Fruit fly (Drosophila melanogaster) whole organism, prepupa: ENCODE results near the gene Gr93d.

Experiments
- CG10631 ChIP-seq: fragments of 200-800 bp; sonication (Bioruptor generic); optimal IDR thresholded peaks from 2 replicates; lab custom pipeline; 2016; ENCODE audit warnings: missing biosample characterization, missing genetic modification characterization
- CG10669 ChIP-seq: fragments of 200-800 bp; sonication (Bioruptor generic); optimal IDR thresholded peaks from 3 replicates; lab custom pipeline; 2018; ENCODE audit warnings: missing biosample characterization, mild to moderate bottlenecking, missing genetic modification characterization, moderate library complexity
- CG11294 ChIP-seq: fragments of 200-800 bp; sonication (Bioruptor generic); IDR thresholded peaks from 2 replicates; pipeline ENCODE4 v1.3.6; 2022; ENCODE audit warnings: missing biosample characterization, missing genetic modification characterization
- CG11762 ChIP-seq: fragments of 200-800 bp; sonication (Bioruptor generic); optimal IDR thresholded peaks from 3 replicates; lab custom pipeline; 2016; ENCODE audit warnings: missing biosample characterization, missing genetic modification characterization; ENCODE audit not compliant: insufficient read depth
- CG11902 ChIP-seq: fragments of 200-800 bp; sonication (Bioruptor generic); optimal IDR thresholded peaks from 3 replicates; lab custom pipeline; 2016; ENCODE audit warnings: missing biosample characterization, missing genetic modification characterization
- CG15336 ChIP-seq: fragments of 200-800 bp; sonication (Bioruptor generic); IDR thresholded peaks from 2 replicates; pipeline ENCODE4 v1.3.6; 2022; ENCODE audit warnings: missing biosample characterization, missing genetic modification characterization
- CG16779 ChIP-seq: fragments of 200-800 bp; sonication (Bioruptor generic); optimal IDR thresholded peaks from 3 replicates; lab custom pipeline; 2017; ENCODE audit warnings: missing biosample characterization, mild to moderate bottlenecking, missing genetic modification characterization
- CG3032 ChIP-seq: fragments of 200-800 bp; optimal IDR thresholded peaks from 2 replicates; lab custom pipeline; 2019; ENCODE audit warnings: missing biosample characterization, mild to moderate bottlenecking, missing genetic modification characterization, moderate library complexity
- CG31627 ChIP-seq: fragments of 200-800 bp; sonication (Bioruptor generic); optimal IDR thresholded peaks from 3 replicates; lab custom pipeline; 2016; ENCODE audit warnings: missing biosample characterization, missing genetic modification characterization
- CG32006 ChIP-seq: fragments of 200-800 bp; sonication (Bioruptor generic); optimal IDR thresholded peaks from 3 replicates; lab custom pipeline; 2017; ENCODE audit warnings: missing biosample characterization, mild to moderate bottlenecking, missing genetic modification characterization
- CG34406 ChIP-seq: fragments of 200-800 bp; sonication (Bioruptor generic); optimal IDR thresholded peaks from 3 replicates; lab custom pipeline; 2016; ENCODE audit warnings: missing biosample characterization, missing genetic modification characterization
- CG3919 ChIP-seq: fragments of 200-800 bp; sonication (Bioruptor generic); optimal IDR thresholded peaks from 3 replicates; lab custom pipeline; 2016; ENCODE audit warnings: missing biosample characterization, missing genetic modification characterization
- CG4318 ChIP-seq: fragments of 200-800 bp; sonication (Bioruptor generic); optimal IDR thresholded peaks from 3 replicates; lab custom pipeline; 2017; ENCODE audit warnings: missing biosample characterization, mild to moderate bottlenecking, missing genetic modification characterization
- CG6276 ChIP-seq: fragments of 200-800 bp; sonication (Bioruptor generic); optimal IDR thresholded peaks from 2 replicates; lab custom pipeline; 2017; ENCODE audit warnings: missing biosample characterization, mild to moderate bottlenecking, missing genetic modification characterization
- CG6792 ChIP-seq: fragments of 200-800 bp; sonication (Bioruptor generic); optimal IDR thresholded peaks from 3 replicates; lab custom pipeline; 2016; ENCODE audit warnings: missing biosample characterization, missing genetic modification characterization
- CG7368 ChIP-seq: fragments of 200-800 bp; sonication (Bioruptor generic); optimal IDR thresholded peaks from 3 replicates; lab custom pipeline; 2016; ENCODE audit warnings: missing biosample characterization, missing genetic modification characterization
- CG8119 ChIP-seq: fragments of 200-800 bp; sonication (Bioruptor generic); IDR thresholded peaks from 3 replicates; pipeline ENCODE4 v1.3.6; 2022; ENCODE audit warnings: missing biosample characterization, missing genetic modification characterization
- CG8319 ChIP-seq: fragments of 200-800 bp; sonication (Bioruptor generic); optimal IDR thresholded peaks from 3 replicates; lab custom pipeline; 2016; ENCODE audit warnings: missing biosample characterization, missing genetic modification characterization
- CG8632 ChIP-seq: fragments of 200-800 bp; sonication (Bioruptor generic); optimal IDR thresholded peaks from 3 replicates; lab custom pipeline; 2016; ENCODE audit warnings: missing biosample characterization, missing genetic modification characterization
- Eip75B ChIP-seq: fragments of 200-800 bp; sonication (Bioruptor generic); optimal IDR thresholded peaks from 3 replicates; lab custom pipeline; 2016; ENCODE audit warnings: missing biosample characterization, missing genetic modification characterization
- Eip78C ChIP-seq: fragments of 200-800 bp; sonication (Bioruptor generic); peaks from one replicate; lab custom pipeline; 2016; ENCODE audit warnings: missing biosample characterization, missing genetic modification characterization
- Ets21C ChIP-seq: fragments of 200-800 bp; sonication (Bioruptor generic); optimal IDR thresholded peaks from 3 replicates; lab custom pipeline; 2016; ENCODE audit warnings: missing biosample characterization, missing genetic modification characterization
- Ets96B ChIP-seq: fragments of 200-800 bp; optimal IDR thresholded peaks from 2 replicates; lab custom pipeline; 2019; ENCODE audit warnings: missing biosample characterization, mild to moderate bottlenecking, missing genetic modification characterization, moderate library complexity
- Hr4 ChIP-seq: fragments of 200-800 bp; sonication (Bioruptor generic); optimal IDR thresholded peaks from 3 replicates; lab custom pipeline; 2016; ENCODE audit warnings: missing biosample characterization, missing genetic modification characterization
- Met ChIP-seq: fragments of 200-800 bp; sonication (Bioruptor generic); optimal IDR thresholded peaks from 3 replicates; lab custom pipeline; 2016; ENCODE audit warnings: missing biosample characterization, missing genetic modification characterization
- achi ChIP-seq: fragments of 200-800 bp; sonication (Bioruptor generic); optimal IDR thresholded peaks from 3 replicates; lab custom pipeline; 2016; ENCODE audit warnings: missing biosample characterization, missing genetic modification characterization
- cyc ChIP-seq: fragments of 200-800 bp; sonication (Bioruptor generic); optimal IDR thresholded peaks from 3 replicates; lab custom pipeline; 2016; ENCODE audit warnings: missing biosample characterization, missing genetic modification characterization
- dac ChIP-seq: fragments of 200-800 bp; sonication (Bioruptor generic); optimal IDR thresholded peaks from 2 replicates; lab custom pipeline; 2017; ENCODE audit warnings: missing biosample characterization, mild to moderate bottlenecking, missing genetic modification characterization
- eg ChIP-seq: fragments of 200-800 bp; sonication (Bioruptor generic); IDR thresholded peaks from 3 replicates; pipeline ENCODE4 v1.3.6; 2022; ENCODE audit warnings: missing biosample characterization, missing genetic modification characterization
- esn ChIP-seq: fragments of 200-800 bp; sonication (Bioruptor generic); optimal IDR thresholded peaks from 2 replicates; lab custom pipeline; 2016; ENCODE audit warnings: missing biosample characterization, mild to moderate bottlenecking, missing genetic modification characterization, moderate library complexity
- fd85E ChIP-seq: fragments of 200-800 bp; sonication (Bioruptor generic); optimal IDR thresholded peaks from 3 replicates; lab custom pipeline; 2016; ENCODE audit warnings: missing biosample characterization, missing genetic modification characterization
- fkh ChIP-seq: fragments of 200-800 bp; sonication (Bioruptor generic); optimal IDR thresholded peaks from 3 replicates; lab custom pipeline; 2017; ENCODE audit warnings: missing biosample characterization, mild to moderate bottlenecking, missing genetic modification characterization, moderate library complexity
- lz ChIP-seq: fragments of 200-800 bp; sonication (Bioruptor generic); optimal IDR thresholded peaks from 3 replicates; lab custom pipeline; 2016; ENCODE audit warnings: missing biosample characterization, missing genetic modification characterization
- net ChIP-seq: fragments of 200-800 bp; sonication (Bioruptor generic); optimal IDR thresholded peaks from 3 replicates; lab custom pipeline; 2016; ENCODE audit warnings: missing biosample characterization, missing genetic modification characterization
- ss ChIP-seq, 2 experiments: fragments of 200-800 bp; sonication (Bioruptor generic); optimal IDR thresholded peaks; 2 replicates in 1 of 2; 3 replicates in 1 of 2; lab custom pipeline; 2017 to 2018; ENCODE audit warnings: mild to moderate bottlenecking in 2 of 2, missing biosample characterization in 2 of 2, missing genetic modification characterization in 2 of 2, moderate library complexity in 1 of 2
- svp ChIP-seq: fragments of 200-800 bp; sonication (Bioruptor generic); peaks from one replicate; lab custom pipeline; 2016; ENCODE audit warnings: missing biosample characterization, missing genetic modification characterization
- vri ChIP-seq: fragments of 200-800 bp; sonication (Bioruptor generic); optimal IDR thresholded peaks from 3 replicates; lab custom pipeline; 2016; ENCODE audit warnings: missing biosample characterization, mild to moderate bottlenecking, missing genetic modification characterization

Gr93d gene

dm6 chr3R:21837069-21837977 lies 9.1 kb downstream of the Gr93d start (continued):
- TF ChIP-seq CG10631 (GFP tag; lab: Kevin White, UChicago), result peak; percentile 57
- no peak for TF ChIP-seq CG34406
- peak; percentile 68 for TF ChIP-seq CG16779 (tag; lab: Kevin White, UChicago)
- TF ChIP-seq eg (GFP tag; lab: Robert Waterston, UW), result peak; percentile 84
- TF ChIP-seq CG15336, result 0 out of 2 replicates have a peak, but pooled peaks have one; percentile 14
- TF ChIP-seq CG8632, result no peak
- peak; percentile 74 for TF ChIP-seq CG8319 (GFP tag; lab: Kevin White, UChicago)
- TF ChIP-seq Ets96B (tag; lab: Kevin White, UChicago), result peak; percentile 4
- TF ChIP-seq, all 60 proteins: peak for 31

dm6 chr3R:21836614-21837013 lies 9.8 kb downstream of the Gr93d start:
- TF ChIP-seq CG3919 (GFP tag; lab: Kevin White, UChicago) (no peak), vri (GFP tag; lab: Kevin White, UChicago) (peak; percentile 19)

dm6 chr3R:21836201-21836504 lies 10.3 kb downstream of the Gr93d start:
- peak; percentile 35 for TF ChIP-seq Hr4
- TF ChIP-seq CG31627 (GFP tag; lab: Kevin White, UChicago), result no peak
- TF ChIP-seq CG6276 (GFP tag; lab: Kevin White, UChicago), result peak; percentile 6
- TF ChIP-seq CG11762 (GFP tag; lab: Kevin White, UChicago), result no peak
- peak; percentile 64; the same call in 1 of the 3 replicates for TF ChIP-seq eg (GFP tag; lab: Robert Waterston, UW)
- peak; percentile 23 for TF ChIP-seq Met (GFP tag; lab: Kevin White, UChicago)
- 0 out of 2 replicates have a peak, but pooled peaks have one; percentile 8 for TF ChIP-seq CG15336
- TF ChIP-seq CG3919 (GFP tag; lab: Kevin White, UChicago), result no peak
- TF ChIP-seq CG10669, result no peak
- peak; percentile 15 for TF ChIP-seq net
- peak; percentile 19 for TF ChIP-seq esn (GFP tag; lab: Kevin White, UChicago)
- TF ChIP-seq CG16779 (tag; lab: Kevin White, UChicago), result no peak
- TF ChIP-seq CG11902, result no peak
- peak; percentile 64 for TF ChIP-seq Eip78C (GFP tag; lab: Kevin White, UChicago)
- TF ChIP-seq CG7368 (GFP tag; lab: Kevin White, UChicago), result no peak
- no peak for TF ChIP-seq fd85E (GFP tag; lab: Kevin White, UChicago)
- TF ChIP-seq Eip75B (GFP tag; lab: Kevin White, UChicago), result peak; percentile 2
- peak; percentile 38 for TF ChIP-seq CG32006
- TF ChIP-seq achi (GFP tag; lab: Kevin White, UChicago), result no peak

- TF ChIP-seq CG3032 (tag; lab: Kevin White, UChicago) (no peak), svp (GFP tag; lab: Kevin White, UChicago) (peak; percentile 2), fkh (GFP tag; lab: Kevin White, UChicago) (peak; percentile 73)
- TF ChIP-seq, all 60 proteins: peak for 2
Measured at dm6 chr3R:21835388-21836200, 10.9 kb downstream of the Gr93d start.

dm6 chr3R:21834234-21835070 lies 12.0 kb downstream of the Gr93d start:
- TF ChIP-seq ss (GFP tag; optimal IDR thresholded peaks at IDR 0.05; lab: Kevin White, UChicago) (no peak), dac (GFP tag; lab: Kevin White, UChicago) (no peak), CG11762 (GFP tag; lab: Kevin White, UChicago) (no peak), CG11902 (no peak), Ets21C (GFP tag; lab: Kevin White, UChicago) (no peak), CG4318 (no peak), CG3919 (GFP tag; lab: Kevin White, UChicago) (no peak), CG8119 (GFP tag; lab: Robert Waterston, UW) (0 out of 3 replicates have a peak, but pooled peaks have one; percentile 16), CG8319 (GFP tag; lab: Kevin White, UChicago) (no peak), achi (GFP tag; lab: Kevin White, UChicago) (peak; percentile 34), svp (GFP tag; lab: Kevin White, UChicago) (peak; percentile 96), CG34406 (peak; percentile 37), CG6276 (GFP tag; lab: Kevin White, UChicago) (no peak), CG11294 (no peak), cyc (no peak), vri (GFP tag; lab: Kevin White, UChicago) (no peak), lz (GFP tag; lab: Kevin White, UChicago) (peak; percentile 4), CG3032 (tag; lab: Kevin White, UChicago) (no peak), fd85E (GFP tag; lab: Kevin White, UChicago) (no peak), CG10631 (GFP tag; lab: Kevin White, UChicago) (peak; percentile 10), CG6792 (no peak), CG10669 (no peak)
